Fruit fly (Drosophila melanogaster) whole organism, pupa: Measurements from ENCODE around the gene CG13082.

Source experiments
- CG10348 ChIP-seq: fragments of 200-800 bp; sonication (Bioruptor generic); IDR thresholded peaks from 2 replicates; pipeline ENCODE4 v1.3.6; 2022; ENCODE audit warnings: missing biosample characterization, missing genetic modification characterization
- CG12605 ChIP-seq: fragments of 200-800 bp; sonication (Bioruptor generic); IDR thresholded peaks from 2 replicates; pipeline ENCODE4 v1.3.6; 2022; ENCODE audit warnings: missing biosample characterization, missing genetic modification characterization
- CG13204 ChIP-seq: fragments of 200-800 bp; sonication (Bioruptor generic); optimal IDR thresholded peaks from 2 replicates; lab custom pipeline; 2018; ENCODE audit warnings: missing biosample characterization, mild to moderate bottlenecking, missing genetic modification characterization, moderate library complexity
- CG14655 ChIP-seq: fragments of 200-800 bp; sonication (Bioruptor generic); optimal IDR thresholded peaks from 3 replicates; lab custom pipeline; 2017; ENCODE audit warnings: mild to moderate bottlenecking, missing biosample characterization, missing genetic modification reagents, missing genetic modification characterization
- CG15710 ChIP-seq: fragments of 200-800 bp; sonication (Bioruptor generic); optimal IDR thresholded peaks from 2 replicates; lab custom pipeline; 2018; ENCODE audit warnings: missing biosample characterization, mild to moderate bottlenecking, missing genetic modification characterization, moderate library complexity
- CG17806 ChIP-seq: fragments of 200-800 bp; sonication (Bioruptor generic); optimal IDR thresholded peaks from 2 replicates; lab custom pipeline; 2018; ENCODE audit warnings: missing biosample characterization, mild to moderate bottlenecking, missing genetic modification characterization, moderate library complexity
- CG32121 ChIP-seq: fragments of 200-800 bp; sonication (Bioruptor generic); IDR thresholded peaks from 2 replicates; pipeline ENCODE4 v1.3.6; 2022; ENCODE audit warnings: missing biosample characterization, missing genetic modification characterization
- CG34367 ChIP-seq: fragments of 200-800 bp; sonication (Bioruptor generic); optimal IDR thresholded peaks from 2 replicates; lab custom pipeline; 2018; ENCODE audit warnings: missing biosample characterization, mild to moderate bottlenecking, missing genetic modification characterization
- CG4496 ChIP-seq: fragments of 200-800 bp; sonication (Bioruptor generic); IDR thresholded peaks from 3 replicates; pipeline ENCODE4 v1.3.6; 2022; ENCODE audit warnings: missing biosample characterization, missing genetic modification characterization
- CG8159 ChIP-seq: fragments of 200-800 bp; sonication (Bioruptor generic); optimal IDR thresholded peaks from 3 replicates; lab custom pipeline; 2018; ENCODE audit warnings: missing biosample characterization, mild to moderate bottlenecking, missing genetic modification characterization, moderate library complexity
- CG8301 ChIP-seq: fragments of 200-800 bp; sonication (Bioruptor generic); optimal IDR thresholded peaks from 2 replicates; lab custom pipeline; 2018; ENCODE audit warnings: missing biosample characterization, mild to moderate bottlenecking, missing genetic modification characterization
- CG9948 ChIP-seq: fragments of 200-800 bp; sonication (Bioruptor generic); optimal IDR thresholded peaks from 2 replicates; lab custom pipeline; 2018; ENCODE audit warnings: missing biosample characterization, mild to moderate bottlenecking, missing genetic modification characterization, moderate library complexity
- D1 ChIP-seq: fragments of 200-800 bp; sonication (Bioruptor generic); optimal IDR thresholded peaks from 2 replicates; lab custom pipeline; 2018; ENCODE audit warnings: missing biosample characterization, mild to moderate bottlenecking, missing genetic modification characterization, moderate library complexity
- EcR ChIP-seq: fragments of 200-800 bp; sonication (Bioruptor generic); optimal IDR thresholded peaks from 3 replicates; lab custom pipeline; 2019; ENCODE audit warnings: missing biosample characterization, missing genetic modification characterization, mild to moderate bottlenecking, moderate library complexity, missing genetic modification reagents
- Ets98B ChIP-seq: fragments of 200-800 bp; sonication (Bioruptor generic); IDR thresholded peaks from 2 replicates; pipeline ENCODE4 v1.3.6; 2022; ENCODE audit warnings: missing biosample characterization, missing genetic modification characterization
- Pif1A ChIP-seq: fragments of 200-800 bp; sonication (Bioruptor generic); optimal IDR thresholded peaks from 3 replicates; lab custom pipeline; 2016; ENCODE audit warnings: missing biosample characterization, missing genetic modification characterization
- Pif1B ChIP-seq: fragments of 200-800 bp; sonication (Bioruptor generic); optimal IDR thresholded peaks from 3 replicates; lab custom pipeline; 2016; ENCODE audit warnings: missing biosample characterization, missing genetic modification characterization
- Snoo ChIP-seq: fragments of 200-800 bp; sonication (Bioruptor generic); optimal IDR thresholded peaks from 3 replicates; lab custom pipeline; 2017; ENCODE audit warnings: missing biosample characterization, mild to moderate bottlenecking, missing genetic modification characterization, inconsistent platforms
- fd96Ca ChIP-seq: fragments of 200-800 bp; sonication (Bioruptor generic); IDR thresholded peaks from 3 replicates; pipeline ENCODE4 v1.3.6; 2022; ENCODE audit warnings: missing biosample characterization, missing genetic modification characterization
- gl ChIP-seq: fragments of 200-800 bp; sonication (Bioruptor generic); optimal IDR thresholded peaks from 2 replicates; lab custom pipeline; 2018; ENCODE audit warnings: missing biosample characterization, mild to moderate bottlenecking, missing genetic modification characterization
- rn ChIP-seq: fragments of 200-800 bp; sonication (Bioruptor generic); IDR thresholded peaks from 2 replicates; pipeline ENCODE4 v1.3.6; 2022; ENCODE audit warnings: missing biosample characterization, missing genetic modification characterization

Gene CG13082

dm6 chr2L:19576299-19576971, 38.2 kb downstream of the CG13082 start:
- TF ChIP-seq Ets98B: peak; percentile 8; the same call in 1 of the 2 replicates
- 0 out of 2 replicates have a peak, but pooled peaks have one; percentile 18 for TF ChIP-seq CG12605 (GFP tag; lab: Robert Waterston, UW)
- TF ChIP-seq CG8159 (tag; lab: Kevin White, UChicago): peak; percentile 6
- TF ChIP-seq fd96Ca (GFP tag; lab: Robert Waterston, UW): 0 out of 3 replicates have a peak, but pooled peaks have one; percentile 19
- peak; percentile 15 for TF ChIP-seq CG34367 (tag; lab: Kevin White, UChicago)
- TF ChIP-seq EcR (GFP tag; lab: Kevin White, UChicago): no peak
- TF ChIP-seq CG14655 (GFP tag; lab: Kevin White, UChicago): no peak
- TF ChIP-seq CG32121 (GFP tag; lab: Robert Waterston, UW): peak; percentile 12

dm6 chr2L:19577187-19577765, 39.1 kb downstream of the CG13082 start, which contains the start of the genes spi and msb1l:
TSS of gene spi (minus strand) at chr2L:19577315.
TSS of gene msb1l (plus strand) at chr2L:19577701.
- peak; percentile 5 for TF ChIP-seq CG8159 (tag; lab: Kevin White, UChicago)
- TF ChIP-seq CG17806 (tag; lab: Kevin White, UChicago): no peak
- peak; percentile 41 for TF ChIP-seq CG15710 (tag; lab: Kevin White, UChicago)
- TF ChIP-seq CG34367 (tag; lab: Kevin White, UChicago): no peak
- TF ChIP-seq EcR (GFP tag; lab: Kevin White, UChicago): no peak
- TF ChIP-seq, all 21 proteins: peak for 2

dm6 chr2L:19579995-19580578, 41.9 kb downstream of the CG13082 start, which contains the start of gene Pmvk:
TSS of gene Pmvk (minus strand) at chr2L:19580351.
- TF ChIP-seq CG8301 (tag; lab: Kevin White, UChicago) (peak; percentile 31), CG9948 (tag; lab: Kevin White, UChicago) (no peak), CG8159 (tag; lab: Kevin White, UChicago) (no peak)
- TF ChIP-seq, all 21 proteins: peak for 1

dm6 chr2L:19582185-19582584, 44.0 kb downstream of the CG13082 start, which contains the start of gene Hakai:
TSS of gene Hakai (minus strand) at chr2L:19582474.
- TF ChIP-seq CG9948 (tag; lab: Kevin White, UChicago): no peak
- TF ChIP-seq CG34367 (tag; lab: Kevin White, UChicago): no peak
- 0 out of 2 replicates have a peak, but pooled peaks have one; percentile 21 for TF ChIP-seq rn (GFP tag; lab: Robert Waterston, UW)
- TF ChIP-seq Snoo (tag; lab: Kevin White, UChicago): peak; percentile 37
- TF ChIP-seq CG8159 (tag; lab: Kevin White, UChicago): peak; percentile 29
- TF ChIP-seq CG32121 (GFP tag; lab: Robert Waterston, UW): no peak
- TF ChIP-seq Ets98B: 0 out of 2 replicates have a peak, but pooled peaks have one; percentile 7
- TF ChIP-seq gl (tag; lab: Kevin White, UChicago): no peak
- no peak for TF ChIP-seq CG17806 (tag; lab: Kevin White, UChicago)
- peak; percentile 70 for TF ChIP-seq fd96Ca (GFP tag; lab: Robert Waterston, UW)
- peak; percentile 19 for TF ChIP-seq Pif1B (GFP tag; lab: Kevin White, UChicago)
- no peak for TF ChIP-seq Pif1A (GFP tag; lab: Kevin White, UChicago)
- TF ChIP-seq CG4496: 0 out of 3 replicates have a peak, but pooled peaks have one; percentile 60
- TF ChIP-seq CG15710 (tag; lab: Kevin White, UChicago): peak; percentile 12

- TF ChIP-seq Pif1A (GFP tag; lab: Kevin White, UChicago) (no peak), CG8159 (tag; lab: Kevin White, UChicago) (peak; percentile 54), CG9948 (tag; lab: Kevin White, UChicago) (peak; percentile 31), CG15710 (tag; lab: Kevin White, UChicago) (peak; percentile 61), CG12605 (GFP tag; lab: Robert Waterston, UW) (no peak), CG17806 (tag; lab: Kevin White, UChicago) (peak; percentile 55), CG8301 (tag; lab: Kevin White, UChicago) (peak; percentile 7), rn (GFP tag; lab: Robert Waterston, UW) (no peak), Snoo (tag; lab: Kevin White, UChicago) (peak; percentile 40), CG32121 (GFP tag; lab: Robert Waterston, UW) (no peak), EcR (GFP tag; lab: Kevin White, UChicago) (peak; percentile 33), CG14655 (GFP tag; lab: Kevin White, UChicago) (no peak), CG4496 (no peak), Pif1B (GFP tag; lab: Kevin White, UChicago) (no peak), CG13204 (no peak), gl (tag; lab: Kevin White, UChicago) (peak; percentile 29), D1 (no peak), Ets98B (no peak), fd96Ca (GFP tag; lab: Robert Waterston, UW) (peak; percentile 26; the same call in 1 of the 3 replicates), CG10348 (GFP tag; lab: Robert Waterston, UW) (no peak), CG34367 (tag; lab: Kevin White, UChicago) (peak; percentile 10)
These were observed 45.7 kb downstream of the CG13082 start, which contains the start of the genes PCNA2 and CG10366 for dm6 chr2L:19583926-19584392. TSS of gene PCNA2 (minus strand) at chr2L:19583990. TSS of gene CG10366 (plus strand) at chr2L:19584235.
